Worm (Caenorhabditis elegans): Measurements from ENCODE around the gene cnt-1.

Gene cnt-1

DNA sequence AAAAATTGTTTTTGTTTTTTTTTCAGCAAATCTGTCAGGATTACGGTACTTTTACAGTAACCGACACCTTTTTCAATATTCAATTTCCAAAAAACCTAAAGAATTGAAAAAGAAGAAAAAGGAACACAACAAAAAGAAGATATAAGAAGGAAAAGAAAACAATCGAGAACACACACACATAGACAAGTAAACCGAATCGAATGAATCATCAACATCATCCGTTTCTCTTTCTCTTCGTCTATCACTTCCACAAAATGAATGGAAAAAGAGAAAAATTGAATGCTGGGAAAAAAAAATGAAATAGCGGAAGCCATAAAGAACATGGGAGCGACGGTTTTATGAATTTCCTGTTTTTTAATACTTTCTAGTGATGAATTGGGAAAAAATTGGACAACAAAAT is 7.2 kb downstream of the cnt-1 start:
- TF ChIP-seq ceh-16 (tag; optimal IDR thresholded peaks at IDR 0.05): no peak
- TF ChIP-seq egl-5 (tag; optimal IDR thresholded peaks at IDR 0.05): no peak
- peak; percentile 5 for TF ChIP-seq nhr-23 (tag; optimal IDR thresholded peaks at IDR 0.05)

DNA sequence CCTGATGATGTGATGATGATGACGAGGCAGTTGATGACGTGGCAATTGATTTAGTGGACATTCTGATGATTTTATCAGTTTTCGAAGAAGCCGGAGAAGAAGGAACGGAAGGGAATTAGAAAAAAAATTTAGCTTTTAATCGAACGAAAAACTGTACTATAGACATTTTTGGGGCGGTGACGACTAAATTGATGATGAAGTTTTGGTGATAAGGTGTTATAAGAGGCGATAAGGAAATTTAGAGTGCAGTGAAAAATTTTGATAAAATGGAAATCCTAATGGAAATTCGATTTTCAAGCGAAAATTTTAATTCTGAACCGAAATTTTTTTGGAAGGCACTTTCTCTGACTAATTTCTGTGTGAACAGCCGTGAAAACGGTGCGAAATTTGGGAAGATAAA is 8.7 kb downstream of the cnt-1 start:
- TF ChIP-seq elt-2 (tag; optimal IDR thresholded peaks at IDR 0.05) (peak; percentile 71), elt-3 (tag; optimal IDR thresholded peaks at IDR 0.05) (no peak)

DNA sequence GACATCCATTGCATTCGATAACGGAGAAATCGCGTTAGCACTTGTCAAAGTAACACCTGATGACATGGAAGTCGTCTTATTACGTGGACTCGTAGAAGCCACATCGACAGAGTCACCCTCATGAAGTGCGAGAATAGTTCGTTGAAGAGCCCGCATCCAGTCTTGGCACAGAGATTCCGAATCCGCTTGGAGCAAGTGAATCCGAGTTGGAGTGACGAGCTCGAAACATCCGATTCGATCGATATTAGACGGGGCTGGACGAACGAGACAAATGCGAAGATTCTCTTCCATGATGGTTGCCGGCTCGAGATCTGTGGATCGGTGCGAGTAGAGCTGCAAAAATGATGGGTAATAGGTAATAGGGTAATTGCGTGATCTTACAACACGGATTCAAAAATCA is 11.4 kb downstream of the cnt-1 start:
- TF ChIP-seq aly-2 (tag; optimal IDR thresholded peaks at IDR 0.05) (no peak), nhr-23 (tag; optimal IDR thresholded peaks at IDR 0.05) (no peak)

DNA sequence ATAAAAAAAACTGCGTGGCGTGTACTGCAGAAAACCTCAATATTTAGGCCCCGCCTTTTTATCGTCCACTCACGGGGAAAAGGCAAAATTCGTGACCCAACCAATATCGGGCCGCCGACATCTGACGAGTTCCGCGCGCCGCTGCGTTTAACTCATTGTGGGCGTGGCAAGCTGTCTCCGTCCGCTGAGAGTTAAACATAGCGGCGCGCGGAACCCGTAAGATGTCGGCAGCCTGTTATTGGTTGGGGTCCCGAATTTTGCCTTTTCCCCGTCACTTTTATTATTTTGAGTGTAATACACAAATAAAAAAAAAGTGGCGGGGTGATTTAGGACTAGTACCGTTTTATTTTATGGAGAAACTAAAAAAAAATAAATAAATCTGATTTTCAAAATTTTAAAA is 12.3 kb downstream of the cnt-1 start:
- TF ChIP-seq jun-1 (tag; optimal IDR thresholded peaks at IDR 0.05) (no peak), ztf-11 (tag; optimal IDR thresholded peaks at IDR 0.05) (no peak), ztf-4 (tag; optimal IDR thresholded peaks at IDR 0.05) (no peak), ceh-16 (tag; optimal IDR thresholded peaks at IDR 0.05) (no peak), zag-1 (tag; optimal IDR thresholded peaks at IDR 0.05) (no peak)

DNA sequence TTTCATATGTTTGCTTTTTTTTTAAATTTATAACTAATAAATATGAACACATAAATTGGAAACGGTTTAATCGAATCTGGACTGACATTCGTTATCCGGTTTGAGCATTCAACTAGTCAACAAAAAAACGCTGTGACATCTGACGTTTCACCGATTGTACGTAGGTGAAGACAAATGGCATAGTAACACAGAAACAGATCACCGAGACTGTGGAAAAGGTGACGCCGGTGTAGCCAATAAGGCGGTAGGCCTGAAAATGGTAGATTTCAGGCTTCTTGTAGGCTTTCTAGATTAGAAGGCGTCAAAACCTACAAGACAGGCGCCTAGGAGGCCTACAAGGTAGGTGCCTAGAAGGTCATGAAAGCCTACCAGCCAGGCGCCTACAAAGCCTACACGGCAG is 17.4 kb downstream of the cnt-1 start:
- TF ChIP-seq nfya-1 (tag; optimal IDR thresholded peaks at IDR 0.05; ENCODE audit: insufficient read depth) (no peak), elt-3 (tag; optimal IDR thresholded peaks at IDR 0.05) (no peak), elt-1 (tag; optimal IDR thresholded peaks at IDR 0.05) (no peak), nhr-43 (tag; optimal IDR thresholded peaks at IDR 0.05; ENCODE audit: poor library complexity, severe bottlenecking) (no peak), hmg-11 (tag; optimal IDR thresholded peaks at IDR 0.05) (no peak), fkh-2 (tag; optimal IDR thresholded peaks at IDR 0.05) (no peak), ztf-11 (tag; optimal IDR thresholded peaks at IDR 0.05) (no peak), nhr-76 (tag; optimal IDR thresholded peaks at IDR 0.05) (no peak), ceh-28 (tag; optimal IDR thresholded peaks at IDR 0.05) (no peak), jun-1 (tag; optimal IDR thresholded peaks at IDR 0.05) (no peak), nhr-67 (tag; optimal IDR thresholded peaks at IDR 0.05) (no peak), nhr-237 (tag; optimal IDR thresholded peaks at IDR 0.05) (no peak)

DNA sequence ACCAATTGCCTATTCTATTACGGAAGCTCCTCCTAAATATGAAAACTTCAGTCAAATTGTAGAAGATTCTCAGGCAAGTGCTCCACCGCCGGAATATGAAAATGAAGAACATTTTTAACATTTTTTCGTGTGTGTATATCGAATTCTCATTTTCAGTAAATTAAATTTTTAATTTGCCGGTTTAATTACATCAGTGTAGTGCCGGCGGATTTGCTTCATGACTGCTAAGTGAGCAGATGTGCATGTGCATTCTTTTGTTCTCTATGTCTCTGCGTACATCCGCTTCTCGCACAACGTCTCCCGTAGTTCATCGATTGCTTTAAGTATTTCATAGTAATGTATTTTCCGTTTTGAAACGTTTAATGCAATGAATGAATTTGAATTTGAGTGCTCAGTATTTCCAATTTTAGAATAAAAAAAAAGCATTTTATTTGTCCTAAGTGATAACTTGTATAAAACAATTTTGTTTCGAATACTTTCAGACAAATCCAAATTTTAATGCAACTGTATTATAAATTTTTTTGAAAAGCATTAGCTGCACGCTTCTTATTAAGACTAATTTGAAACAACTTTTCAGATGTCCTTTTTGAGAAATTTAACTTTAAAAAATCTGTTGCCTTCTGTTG is 21.1 kb downstream of the cnt-1 start, which contains the start of gene Y17G7B.22:
Gene Y17G7B.22, plus strand, starts transcription at position 576 of the 626 bp plus-strand sequence.
- TF ChIP-seq nhr-77 (tag; optimal IDR thresholded peaks at IDR 0.05) (no peak), R02D3.7 (tag; optimal IDR thresholded peaks at IDR 0.05) (no peak), unc-62 (GFP tag; optimal IDR thresholded peaks at IDR 0.05) (no peak), snpc-4 (tag; optimal IDR thresholded peaks at IDR 0.05) (no peak), egl-27 (tag; optimal IDR thresholded peaks at IDR 0.05) (no peak)

DNA sequence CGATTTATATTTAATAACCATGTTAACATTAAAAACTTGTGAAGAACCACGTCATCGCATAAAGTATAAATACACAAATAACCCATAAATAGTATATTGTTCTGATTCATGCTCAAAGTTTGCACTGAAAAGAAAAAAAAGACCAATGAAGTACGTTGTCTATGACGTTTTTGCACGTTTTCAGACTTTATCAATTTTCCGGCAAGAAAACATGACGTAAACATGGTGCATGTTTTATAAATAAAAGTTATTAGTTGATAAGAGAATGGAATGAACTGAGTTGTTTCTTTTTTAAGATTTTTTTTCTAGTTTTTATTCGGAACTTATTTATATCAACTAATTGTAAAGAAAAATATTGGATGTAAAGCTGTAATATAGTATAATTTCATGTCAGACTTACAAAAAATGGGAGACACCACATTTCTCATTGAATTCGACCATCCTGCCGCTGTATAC is 24.0 kb downstream of the cnt-1 start, which contains the start of gene arrd-8:
Gene arrd-8, plus strand, starts transcription at position 406 of the 456 bp plus-strand sequence.
- TF ChIP-seq elt-2 (tag; optimal IDR thresholded peaks at IDR 0.05) (peak; percentile 64), nhr-76 (tag; optimal IDR thresholded peaks at IDR 0.05) (no peak), pha-4 (tag; optimal IDR thresholded peaks at IDR 0.05) (peak; percentile 55), pqm-1 (tag; optimal IDR thresholded peaks at IDR 0.05) (peak; percentile 92)

DNA sequence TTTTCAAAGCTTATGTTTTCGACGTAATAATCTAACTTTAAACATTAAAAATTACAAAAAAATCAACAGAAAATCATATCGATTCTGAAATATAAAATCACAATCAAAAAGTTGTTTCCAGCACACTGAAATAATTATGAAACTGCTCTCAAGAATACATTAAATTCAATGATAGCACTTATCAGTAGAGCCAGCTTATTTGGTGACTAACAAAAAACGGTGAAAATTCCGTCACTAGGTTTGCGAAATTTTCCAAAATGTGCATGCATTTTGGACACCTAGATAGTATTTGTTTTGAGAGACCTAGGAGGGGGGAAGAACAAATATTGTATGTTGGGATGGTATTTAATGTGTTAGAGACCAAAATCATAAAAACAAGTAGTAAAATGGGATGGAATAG is 25.6 kb downstream of the cnt-1 start:
- TF ChIP-seq egl-5 (tag; optimal IDR thresholded peaks at IDR 0.05) (no peak), pqm-1 (tag; optimal IDR thresholded peaks at IDR 0.05) (peak; percentile 34), pha-4 (tag; optimal IDR thresholded peaks at IDR 0.05) (peak; percentile 0), elt-2 (tag; optimal IDR thresholded peaks at IDR 0.05) (peak; percentile 72), nhr-237 (tag; optimal IDR thresholded peaks at IDR 0.05) (no peak), aly-2 (tag; optimal IDR thresholded peaks at IDR 0.05) (no peak)

All from whole organism, L3 larva.